Worm (Caenorhabditis elegans): ENCODE results near the gene mig-38.
A peak's percentile ranks its signal among the peaks of the same experiment; 100 is the strongest.

The mig-38 gene

ce11 chrIV:11566146-11566545 is 27.9 kb upstream of the mig-38 start, which contains the start of gene sec-24.1 (continued):
- TF ChIP-seq hlh-26 (GFP tag; conservative IDR thresholded peaks at IDR 0.05) (no peak), ceh-40 (GFP tag; IDR thresholded peaks at IDR 0.05) (no peak), Y53G8AR.9 (GFP tag; conservative IDR thresholded peaks at IDR 0.05) (peak; percentile 82), C06A6.2 (GFP tag; conservative IDR thresholded peaks at IDR 0.05) (peak; percentile 60; the same call in 1 of the 2 replicates), C17E4.6 (GFP tag; IDR thresholded peaks at IDR 0.05) (peak; percentile 15; the same call in 1 of the 2 replicates), F52B5.7 (tag; optimal IDR thresholded peaks at IDR 0.05) (no peak), nhr-179 (tag; optimal IDR thresholded peaks at IDR 0.05) (no peak), B0261.1 (tag; optimal IDR thresholded peaks at IDR 0.05) (no peak), Y56A3A.18 (GFP tag; IDR thresholded peaks at IDR 0.05) (no peak), T07F8.4 (tag; optimal IDR thresholded peaks at IDR 0.05) (no peak), pbrm-1 (GFP tag; IDR thresholded peaks at IDR 0.05) (peak; percentile 83), ceh-58 (GFP tag; IDR thresholded peaks at IDR 0.05) (no peak), snpc-1.1 (tag; optimal IDR thresholded peaks at IDR 0.05; ENCODE audit: insufficient read depth) (no peak), tlf-1 (GFP tag; optimal IDR thresholded peaks at IDR 0.05) (peak; percentile 69), gei-17 (GFP tag; optimal IDR thresholded peaks at IDR 0.05) (peak; percentile 4)

ce11 chrIV:11568249-11568940 is 25.6 kb upstream of the mig-38 start:
- TF ChIP-seq cebp-1 (GFP tag; IDR thresholded peaks at IDR 0.05) (no peak), cebp-1 (tag; optimal IDR thresholded peaks at IDR 0.05) (peak; percentile 4), lin-54 (GFP tag; optimal IDR thresholded peaks at IDR 0.05) (no peak), T07F8.4 (tag; optimal IDR thresholded peaks at IDR 0.05) (no peak), madf-3 (GFP tag; IDR thresholded peaks at IDR 0.05) (peak; percentile 52; the same call in 1 of the 2 replicates)

ce11 chrIV:11569795-11570194 is 24.2 kb upstream of the mig-38 start:
- TF ChIP-seq tbp1 (GFP tag; optimal IDR thresholded peaks at IDR 0.05): no peak
- TF ChIP-seq C17E4.6 (GFP tag; IDR thresholded peaks at IDR 0.05): no peak
- no peak for TF ChIP-seq zim-3 (tag; optimal IDR thresholded peaks at IDR 0.05)
- no peak for TF ChIP-seq egrh-3 (GFP tag; IDR thresholded peaks at IDR 0.05)

ce11 chrIV:11570200-11570599 is 23.8 kb upstream of the mig-38 start, which contains the start of gene srgp-1:
Gene srgp-1 (plus strand): TSS chrIV:11570500.
- TF ChIP-seq akir-1 (GFP tag; optimal IDR thresholded peaks at IDR 0.05) (no peak), tbx-9 (tag; optimal IDR thresholded peaks at IDR 0.05; ENCODE audit: borderline replicate concordance) (no peak), K11D2.4 (GFP tag; IDR thresholded peaks at IDR 0.05) (no peak), sptf-2 (GFP tag; optimal IDR thresholded peaks at IDR 0.05) (no peak), ztf-6 (GFP tag; IDR thresholded peaks at IDR 0.05) (no peak), ztf-3 (GFP tag; optimal IDR thresholded peaks at IDR 0.05) (no peak), atf-7 (tag; optimal IDR thresholded peaks at IDR 0.05) (no peak), hlh-26 (GFP tag; conservative IDR thresholded peaks at IDR 0.05) (no peak), lir-1 (GFP tag; conservative IDR thresholded peaks at IDR 0.05) (no peak), pha-4 (tag; optimal IDR thresholded peaks at IDR 0.05) (no peak), nfya-1 (tag; optimal IDR thresholded peaks at IDR 0.05; ENCODE audit: borderline replicate concordance, insufficient read depth) (no peak), Y53F4B.3 (GFP tag; IDR thresholded peaks at IDR 0.05) (no peak), B0035.1 (tag; optimal IDR thresholded peaks at IDR 0.05) (no peak), ceh-40 (GFP tag; IDR thresholded peaks at IDR 0.05) (no peak), dpff-1 (tag; optimal IDR thresholded peaks at IDR 0.05) (no peak), mxl-1 (tag; optimal IDR thresholded peaks at IDR 0.05) (no peak)
